Worm (Caenorhabditis elegans) whole organism, L4/young adult: ENCODE measurements around the gene twk-20.

Experiments used
- W03F9.2 ChIP-seq: fragments of 150-350 bp; optimal IDR thresholded peaks from 2 replicates; lab custom pipeline; 2014; ENCODE audit warnings: missing biosample characterization, missing genetic modification characterization
- dao-5 ChIP-seq: sonication (generic microtip); optimal IDR thresholded peaks from 2 replicates; lab custom pipeline; 2016; ENCODE audit warnings: missing genotype, missing genetic modification characterization, moderate library complexity, missing compliant biosample characterization
- him-1 ChIP-seq: sonication (generic microtip); optimal IDR thresholded peaks from 2 replicates; lab custom pipeline; 2016; ENCODE audit warnings: missing genotype, missing genetic modification reagents, missing genetic modification characterization, missing compliant biosample characterization

twk-20 gene

DNA sequence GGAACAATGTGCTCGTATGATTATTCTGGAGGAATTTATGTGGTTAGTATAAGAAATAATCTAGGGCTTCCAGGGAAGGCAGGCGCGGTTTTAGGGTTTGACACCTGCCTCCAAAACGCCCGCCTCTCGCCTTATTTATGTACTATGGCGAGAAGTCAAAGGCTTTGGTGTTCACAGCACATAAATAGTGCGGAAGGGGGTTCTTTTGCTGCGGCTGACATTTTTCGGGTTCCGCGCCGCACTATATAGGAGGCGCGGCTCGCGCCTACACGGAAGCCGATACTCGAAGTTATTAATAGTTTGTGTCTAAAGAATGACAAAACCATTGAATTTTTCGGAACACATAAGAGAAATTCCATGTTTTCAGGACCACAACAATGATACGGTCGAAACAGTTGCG, 50.7 kb downstream of the twk-20 start:
- TF ChIP-seq him-1 (tag; lab: Kevin White, UChicago): no peak
- TF ChIP-seq dao-5 (tag; lab: Kevin White, UChicago): no peak
- TF ChIP-seq W03F9.2 (tag; lab: Kevin White, UChicago): no peak
